Fruit fly (Drosophila melanogaster): Measurements from ENCODE around the gene Trs33.

Gene Trs33

DNA sequence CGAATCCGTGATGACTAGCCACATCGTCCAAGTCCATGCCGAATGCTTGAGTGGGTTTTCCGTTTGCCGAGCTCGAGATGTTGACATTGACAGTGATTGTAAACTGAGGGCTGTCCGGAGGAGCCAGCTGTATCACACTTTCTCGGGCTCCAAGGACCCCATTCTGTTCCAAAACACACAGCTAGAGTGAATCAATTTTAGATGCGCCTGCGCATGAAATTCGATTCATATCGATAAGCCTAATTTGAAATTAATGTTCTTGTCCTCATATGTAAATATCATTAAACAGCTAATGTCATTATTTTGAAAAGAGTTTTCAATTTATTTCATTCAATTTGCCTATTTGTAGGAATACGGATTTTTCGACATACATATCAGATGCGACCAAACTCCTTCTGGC, 18.9 kb upstream of the Trs33 start, which contains the start of gene CG14868:
Gene CG14868 (minus strand): TSS at position 204 of the 400 bp plus-strand sequence.
- TF ChIP-seq toe (GFP tag; optimal IDR thresholded peaks at IDR 0.05) (no peak), pad (GFP tag; optimal IDR thresholded peaks at IDR 0.05) (no peak), Mnt (GFP tag; optimal IDR thresholded peaks at IDR 0.05) (no peak), CG14711 (tag; optimal IDR thresholded peaks at IDR 0.05) (no peak), CG11617 (GFP tag; optimal IDR thresholded peaks at IDR 0.05) (no peak), CG1620 (GFP tag; optimal IDR thresholded peaks at IDR 0.05) (no peak)

DNA sequence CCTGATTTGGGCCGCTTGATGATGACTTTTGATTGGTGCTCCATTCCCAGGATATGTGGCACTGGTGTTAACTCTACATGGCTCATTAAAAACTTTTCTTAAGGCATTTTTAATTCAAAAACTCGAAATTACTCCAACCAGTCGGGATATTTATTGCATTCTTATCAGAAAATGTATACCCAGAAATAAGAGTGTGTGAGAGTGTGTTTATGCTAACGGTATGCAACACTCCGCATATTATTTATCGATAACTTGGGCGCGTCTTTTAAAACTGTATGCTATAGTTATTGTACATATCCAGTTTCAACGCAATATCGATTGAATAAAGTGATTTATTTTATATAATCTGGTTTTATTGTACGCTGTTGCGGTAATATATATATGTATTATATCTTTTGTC, 16.7 kb upstream of the Trs33 start, which contains the start of gene CG34404:
Gene CG34404 (minus strand): TSS at position 189 of the 400 bp plus-strand sequence.
- TF ChIP-seq Mnt (GFP tag; optimal IDR thresholded peaks at IDR 0.05) (peak; percentile 10), CG33017 (tag; optimal IDR thresholded peaks at IDR 0.05) (no peak), pad (GFP tag; optimal IDR thresholded peaks at IDR 0.05) (no peak), tj (GFP tag; optimal IDR thresholded peaks at IDR 0.05) (no peak), kay (GFP tag; ENCODE audit: borderline replicate concordance) (no peak), Hr96 (GFP tag; optimal IDR thresholded peaks at IDR 0.05) (no peak), CG7101 (tag; optimal IDR thresholded peaks at IDR 0.05) (peak; percentile 34), Crg-1 (GFP tag; optimal IDR thresholded peaks at IDR 0.05) (peak; percentile 19), CG12768 (GFP tag; optimal IDR thresholded peaks at IDR 0.05) (no peak), ovo (GFP tag; optimal IDR thresholded peaks at IDR 0.05) (no peak), CG1620 (GFP tag; optimal IDR thresholded peaks at IDR 0.05) (peak; percentile 24), CG5204 (GFP tag; optimal IDR thresholded peaks at IDR 0.05) (no peak), CG14711 (tag; optimal IDR thresholded peaks at IDR 0.05) (no peak)

DNA sequence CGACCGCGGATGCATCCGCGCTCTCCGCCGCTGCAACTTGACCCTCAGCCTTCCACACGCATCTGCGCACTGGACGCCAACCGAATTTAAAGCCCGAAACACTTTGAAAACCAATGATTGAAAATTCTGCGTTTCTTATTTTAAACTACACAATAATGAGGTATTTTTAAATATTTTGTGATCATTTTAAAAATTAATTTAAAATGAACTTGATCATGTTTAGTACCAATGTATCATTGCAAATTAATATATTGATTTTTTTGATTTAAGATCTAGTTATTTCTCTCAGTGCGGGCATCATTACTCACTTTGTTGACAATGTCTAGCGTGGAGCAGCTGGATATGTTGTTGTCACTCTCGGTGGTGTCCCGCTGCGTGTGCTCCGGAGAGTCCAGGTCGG, 16.0 kb upstream of the Trs33 start:
- TF ChIP-seq CG7101 (tag; optimal IDR thresholded peaks at IDR 0.05), result peak; percentile 76
- no peak for TF ChIP-seq cnc (optimal IDR thresholded peaks at IDR 0.05)
- peak; percentile 7 for TF ChIP-seq CG12768 (GFP tag; optimal IDR thresholded peaks at IDR 0.05)
- TF ChIP-seq bab1 (GFP tag; optimal IDR thresholded peaks at IDR 0.05), result no peak
- peak; percentile 67 for TF ChIP-seq CG7045 (GFP tag; optimal IDR thresholded peaks at IDR 0.05)
- peak; percentile 70 for TF ChIP-seq CG14711 (tag; optimal IDR thresholded peaks at IDR 0.05)
- no peak for TF ChIP-seq ovo (GFP tag; optimal IDR thresholded peaks at IDR 0.05)
- no peak for TF ChIP-seq tj (GFP tag; optimal IDR thresholded peaks at IDR 0.05)
- TF ChIP-seq CG33017 (tag; optimal IDR thresholded peaks at IDR 0.05), result peak; percentile 87

DNA sequence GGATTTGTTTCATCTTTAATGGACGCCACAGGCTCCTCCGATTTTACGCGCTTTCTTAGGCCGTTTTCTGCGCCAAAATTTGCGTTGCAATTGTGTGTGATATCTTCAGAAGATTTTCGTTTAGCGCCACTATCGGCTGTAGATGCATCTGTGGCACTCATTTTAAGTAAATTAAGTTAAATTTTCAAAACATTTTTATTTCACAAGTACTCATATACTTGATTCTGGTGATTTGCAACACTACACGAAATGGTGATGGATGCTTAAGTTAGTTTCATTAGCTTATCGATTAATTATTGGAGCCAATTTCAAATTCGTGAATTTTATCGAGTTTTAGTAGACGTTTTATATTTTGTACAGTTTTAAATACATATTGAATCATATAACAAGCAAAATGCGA, 12.8 kb upstream of the Trs33 start, which contains the start of gene CG6171:
Gene CG6171 (minus strand): TSS at position 250 of the 400 bp plus-strand sequence.
- no peak for TF ChIP-seq cic (GFP tag; optimal IDR thresholded peaks at IDR 0.05)
- TF ChIP-seq CG5204 (GFP tag; optimal IDR thresholded peaks at IDR 0.05), result no peak
- TF ChIP-seq Hr96 (GFP tag; optimal IDR thresholded peaks at IDR 0.05), result no peak
- no peak for TF ChIP-seq CG7045 (GFP tag; optimal IDR thresholded peaks at IDR 0.05)
- TF ChIP-seq CG11617 (GFP tag; optimal IDR thresholded peaks at IDR 0.05), result no peak
- TF ChIP-seq cnc (optimal IDR thresholded peaks at IDR 0.05), result no peak
- no peak for TF ChIP-seq kay (GFP tag; ENCODE audit: borderline replicate concordance)
- no peak for TF ChIP-seq tj (GFP tag; optimal IDR thresholded peaks at IDR 0.05)
- no peak for TF ChIP-seq ovo (GFP tag; optimal IDR thresholded peaks at IDR 0.05)
- TF ChIP-seq Crg-1 (GFP tag; optimal IDR thresholded peaks at IDR 0.05), result peak; percentile 17
- TF ChIP-seq Clk (GFP tag; optimal IDR thresholded peaks at IDR 0.05), result no peak
- peak; percentile 9 for TF ChIP-seq Mnt (GFP tag; optimal IDR thresholded peaks at IDR 0.05)
- no peak for TF ChIP-seq pad (GFP tag; optimal IDR thresholded peaks at IDR 0.05)
- TF ChIP-seq CG7101 (tag; optimal IDR thresholded peaks at IDR 0.05), result peak; percentile 44
- TF ChIP-seq bab1 (GFP tag; optimal IDR thresholded peaks at IDR 0.05), result peak; percentile 46
- TF ChIP-seq CG33017 (tag; optimal IDR thresholded peaks at IDR 0.05), result no peak
- TF ChIP-seq CG14711 (tag; optimal IDR thresholded peaks at IDR 0.05), result peak; percentile 38
- TF ChIP-seq CG1620 (GFP tag; optimal IDR thresholded peaks at IDR 0.05), result peak; percentile 41
- TF ChIP-seq CG12768 (GFP tag; optimal IDR thresholded peaks at IDR 0.05), result no peak
- no peak for TF ChIP-seq toe (GFP tag; optimal IDR thresholded peaks at IDR 0.05)

DNA sequence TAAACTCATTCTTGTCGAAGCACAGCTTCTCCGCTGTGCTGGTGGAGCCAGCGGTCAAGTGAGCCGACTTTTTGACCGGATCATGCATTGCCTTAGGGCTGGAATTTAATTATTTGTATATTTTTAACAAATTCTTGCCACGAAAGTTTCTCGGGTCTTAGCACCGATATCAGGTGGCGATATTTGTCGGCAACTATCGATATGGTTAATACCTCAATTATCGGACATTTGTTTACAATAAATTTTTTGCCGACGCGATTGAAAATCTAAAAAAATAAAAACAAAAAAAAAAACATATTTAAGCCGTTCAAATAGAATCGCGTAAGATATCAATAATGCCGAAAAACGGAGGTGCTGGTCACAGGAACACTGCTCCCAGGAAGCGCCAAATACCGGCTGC, 10.7 kb upstream of the Trs33 start, which contains the start of the genes Cog2 and Trax:
Gene Cog2 (minus strand): TSS at position 168 of the 400 bp plus-strand sequence.
Gene Trax (plus strand): TSS at position 203 of the 400 bp plus-strand sequence.
- TF ChIP-seq CG7045 (GFP tag; optimal IDR thresholded peaks at IDR 0.05) (no peak), toe (GFP tag; optimal IDR thresholded peaks at IDR 0.05) (no peak), pad (GFP tag; optimal IDR thresholded peaks at IDR 0.05) (no peak), bab1 (GFP tag; optimal IDR thresholded peaks at IDR 0.05) (peak; percentile 19), tj (GFP tag; optimal IDR thresholded peaks at IDR 0.05) (peak; percentile 80), cic (GFP tag; optimal IDR thresholded peaks at IDR 0.05) (no peak)

DNA sequence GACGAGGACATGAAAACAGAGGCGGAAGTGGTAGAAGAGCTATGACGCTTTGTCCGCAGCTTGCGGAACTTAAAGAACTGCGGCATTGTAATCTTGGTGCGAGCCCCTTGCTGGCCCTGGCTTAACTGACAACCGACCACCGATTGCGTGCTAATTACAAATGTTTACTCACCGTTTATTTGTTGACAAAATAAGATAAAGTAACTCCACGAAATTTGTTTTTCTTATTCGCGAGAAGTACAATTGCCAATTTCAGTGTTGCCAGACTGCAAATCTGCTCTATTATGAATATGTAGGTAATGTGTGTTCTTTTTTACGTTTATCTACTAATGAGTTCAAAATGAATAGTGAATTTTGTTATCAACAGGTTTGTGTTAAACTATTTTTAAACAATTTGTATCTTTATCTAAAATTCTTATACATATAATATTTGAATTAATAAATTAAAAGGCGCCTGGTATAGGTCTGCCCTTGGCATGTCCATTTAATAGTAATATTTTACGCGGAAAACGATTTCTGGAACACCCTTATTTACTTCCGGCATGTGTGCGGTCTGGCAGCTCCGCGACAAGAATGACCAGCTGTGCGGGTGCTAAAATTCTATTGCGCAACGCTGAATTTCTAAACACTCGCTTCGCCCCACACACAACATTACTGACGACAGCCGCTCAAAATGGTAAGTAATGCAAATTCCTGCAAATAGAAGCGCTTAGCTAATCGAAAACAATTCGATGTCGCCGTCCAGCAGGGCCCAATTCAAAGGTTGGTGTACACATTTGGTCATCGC, 6.0 kb upstream of the Trs33 start, which contains the start of the genes Atg4b and Hibch:
Gene Atg4b (minus strand): TSS at position 280 of the 787 bp plus-strand sequence.
Gene Hibch (plus strand): TSS at position 585 of the 787 bp plus-strand sequence.
- TF ChIP-seq CG5204 (GFP tag; optimal IDR thresholded peaks at IDR 0.05), result no peak
- TF ChIP-seq cic (GFP tag; optimal IDR thresholded peaks at IDR 0.05), result peak; percentile 76
- TF ChIP-seq bab1 (GFP tag; optimal IDR thresholded peaks at IDR 0.05), result peak; percentile 88
- TF ChIP-seq pad (GFP tag; optimal IDR thresholded peaks at IDR 0.05), result peak; percentile 79
- TF ChIP-seq CG7045 (GFP tag; optimal IDR thresholded peaks at IDR 0.05), result peak; percentile 83
- TF ChIP-seq tj (GFP tag; optimal IDR thresholded peaks at IDR 0.05), result no peak
- TF ChIP-seq CG7101 (tag; optimal IDR thresholded peaks at IDR 0.05), result peak; percentile 88
- TF ChIP-seq CG14711 (tag; optimal IDR thresholded peaks at IDR 0.05), result peak; percentile 84
- TF ChIP-seq Clk (GFP tag; optimal IDR thresholded peaks at IDR 0.05), result peak; percentile 79
- peak; percentile 77 for TF ChIP-seq CG33017 (tag; optimal IDR thresholded peaks at IDR 0.05)
- TF ChIP-seq kay (GFP tag; ENCODE audit: borderline replicate concordance), result no peak
- TF ChIP-seq Crg-1 (GFP tag; optimal IDR thresholded peaks at IDR 0.05), result peak; percentile 79
- TF ChIP-seq ovo (GFP tag; optimal IDR thresholded peaks at IDR 0.05), result peak; percentile 67
- TF ChIP-seq CG12768 (GFP tag; optimal IDR thresholded peaks at IDR 0.05), result peak; percentile 90
- TF ChIP-seq CG1620 (GFP tag; optimal IDR thresholded peaks at IDR 0.05), result peak; percentile 67
- peak; percentile 86 for TF ChIP-seq CG11617 (GFP tag; optimal IDR thresholded peaks at IDR 0.05)
- TF ChIP-seq Mnt (GFP tag; optimal IDR thresholded peaks at IDR 0.05), result peak; percentile 63
- no peak for TF ChIP-seq toe (GFP tag; optimal IDR thresholded peaks at IDR 0.05)
